Fruit fly (Drosophila melanogaster) whole organism, embryonic: ENCODE results near the gene CG31176.
A peak's percentile ranks its signal among the peaks of the same experiment; 100 is the strongest.

Experiments
- Adf1 ChIP-seq: fragments of 200-800 bp; sonication (Bioruptor generic); IDR thresholded peaks from 2 replicates; pipeline ENCODE4 v1.3.6; 2022; ENCODE audit warnings: missing biosample characterization, missing genetic modification characterization
- Blimp-1 ChIP-seq: fragments of 200-800 bp; sonication (Bioruptor generic); optimal IDR thresholded peaks from 3 replicates; lab custom pipeline; 2018; ENCODE audit warnings: missing biosample characterization, missing genetic modification characterization, mild to moderate bottlenecking, moderate library complexity, missing genetic modification reagents
- CG10431 ChIP-seq: fragments of 200-800 bp; sonication (Bioruptor generic); optimal IDR thresholded peaks from 3 replicates; lab custom pipeline; 2018; ENCODE audit warnings: missing biosample characterization, mild to moderate bottlenecking, missing genetic modification characterization
- CG13123 ChIP-seq: fragments of 200-800 bp; sonication (Bioruptor generic); optimal IDR thresholded peaks from 2 replicates; lab custom pipeline; 2016; ENCODE audit warnings: missing biosample characterization, missing genetic modification characterization
- CG14050 ChIP-seq: fragments of 200-800 bp; sonication (Bioruptor generic); IDR thresholded peaks from 3 replicates; pipeline ENCODE4 v1.3.6; 2022; ENCODE audit warnings: missing biosample characterization, missing genetic modification characterization
- CG14441 ChIP-seq: fragments of 200-800 bp; sonication (Bioruptor generic); IDR thresholded peaks from 2 replicates; pipeline ENCODE4 v1.3.6; 2022; ENCODE audit warnings: missing biosample characterization, missing genetic modification characterization
- CG14860 ChIP-seq: fragments of 200-800 bp; sonication (Bioruptor generic); IDR thresholded peaks from 3 replicates; pipeline ENCODE4 v1.3.6; 2022; ENCODE audit warnings: missing biosample characterization, missing genetic modification characterization; ENCODE audit not compliant: partially characterized antibody
- CG15601 ChIP-seq: fragments of 200-800 bp; sonication (Bioruptor generic); optimal IDR thresholded peaks from 3 replicates; lab custom pipeline; 2019; ENCODE audit warnings: missing biosample characterization, mild to moderate bottlenecking, missing genetic modification characterization, moderate library complexity
- CG16863 ChIP-seq: fragments of 200-800 bp; sonication (Bioruptor generic); optimal IDR thresholded peaks from 3 replicates; lab custom pipeline; 2016; ENCODE audit warnings: missing biosample characterization, missing genetic modification characterization
- CG17328 ChIP-seq: fragments of 200-800 bp; sonication (Bioruptor generic); IDR thresholded peaks from 2 replicates; pipeline ENCODE4 v1.3.6; 2022; ENCODE audit warnings: missing biosample characterization, missing genetic modification characterization
- CG1792 ChIP-seq: fragments of 200-800 bp; sonication (Bioruptor generic); optimal IDR thresholded peaks from 2 replicates; lab custom pipeline; 2016; ENCODE audit warnings: missing biosample characterization, missing genetic modification characterization
- CG18476 ChIP-seq: fragments of 200-800 bp; sonication (Bioruptor generic); optimal IDR thresholded peaks from 2 replicates; lab custom pipeline; 2016; ENCODE audit warnings: missing biosample characterization, mild to moderate bottlenecking, missing genetic modification characterization
- CG18619 ChIP-seq: fragments of 200-800 bp; sonication (Bioruptor generic); optimal IDR thresholded peaks from 3 replicates; lab custom pipeline; 2017; ENCODE audit warnings: missing biosample characterization, mild to moderate bottlenecking, missing genetic modification characterization
- CG2712 ChIP-seq: fragments of 200-800 bp; optimal IDR thresholded peaks from 3 replicates; lab custom pipeline; 2019; ENCODE audit warnings: missing biosample characterization, mild to moderate bottlenecking, missing genetic modification characterization, moderate library complexity
- CG31388 ChIP-seq: fragments of 200-800 bp; sonication (Bioruptor generic); optimal IDR thresholded peaks from 2 replicates; lab custom pipeline; 2016; ENCODE audit warnings: missing biosample characterization, missing genetic modification characterization
- CG4404 ChIP-seq: fragments of 200-800 bp; sonication (Bioruptor generic); IDR thresholded peaks from 2 replicates; pipeline ENCODE4 v1.3.6; 2022; ENCODE audit warnings: missing biosample characterization, missing genetic modification characterization
- CG4707 ChIP-seq: fragments of 200-800 bp; sonication (Bioruptor generic); optimal IDR thresholded peaks from 2 replicates; lab custom pipeline; 2018; ENCODE audit warnings: missing biosample characterization, mild to moderate bottlenecking, missing genetic modification characterization, moderate library complexity
- Dfd ChIP-seq, 2 experiments: fragments of >200 bp; optimal IDR thresholded peaks; 2 replicates each; lab custom pipeline; 2017; ENCODE audit warnings: missing biosample characterization in 2 of 2, missing genetic modification characterization in 2 of 2
- Dp ChIP-seq: fragments of 200-800 bp; sonication (Bioruptor generic); optimal IDR thresholded peaks from 2 replicates; lab custom pipeline; 2018; ENCODE audit warnings: missing biosample characterization, mild to moderate bottlenecking, missing genetic modification characterization, moderate library complexity
- Ets65A ChIP-seq: fragments of 200-800 bp; sonication (Bioruptor generic); peaks from one replicate; lab custom pipeline; 2016; ENCODE audit warnings: missing biosample characterization, missing genetic modification characterization
- Gsc ChIP-seq: fragments of 200-800 bp; sonication (Bioruptor generic); IDR thresholded peaks from 2 replicates; pipeline ENCODE4 v1.3.6; 2022; ENCODE audit warnings: missing biosample characterization, missing genetic modification characterization
- Hand ChIP-seq: fragments of 200-800 bp; sonication (Bioruptor generic); optimal IDR thresholded peaks from 2 replicates; lab custom pipeline; 2017; ENCODE audit warnings: mild to moderate bottlenecking, missing biosample characterization, missing genetic modification reagents, missing genetic modification characterization
- HmgZ ChIP-seq: fragments of 200-800 bp; sonication (Bioruptor generic); optimal IDR thresholded peaks from 2 replicates; lab custom pipeline; 2018; ENCODE audit warnings: missing biosample characterization, mild to moderate bottlenecking, missing genetic modification characterization
- Hmr ChIP-seq: fragments of 200-800 bp; sonication (Bioruptor generic); optimal IDR thresholded peaks from 3 replicates; lab custom pipeline; 2017; ENCODE audit warnings: mild to moderate bottlenecking, missing biosample characterization, missing genetic modification reagents, missing genetic modification characterization
- Hr51 ChIP-seq, 2 experiments: fragments of 200-800 bp; sonication (Bioruptor generic); optimal IDR thresholded peaks; 2 replicates in 1 of 2; 3 replicates in 1 of 2; lab custom pipeline; 2016 to 2018; ENCODE audit warnings: missing biosample characterization in 2 of 2, missing genetic modification characterization in 2 of 2, mild to moderate bottlenecking in 1 of 2, moderate library complexity in 1 of 2
- Sin3A ChIP-seq: fragments of >200 bp; optimal IDR thresholded peaks from 2 replicates; lab custom pipeline; 2018
- cg ChIP-seq: fragments of 200-800 bp; sonication (Bioruptor generic); optimal IDR thresholded peaks from 3 replicates; lab custom pipeline; 2019; ENCODE audit warnings: missing biosample characterization, mild to moderate bottlenecking, missing genetic modification characterization, moderate library complexity
- crol ChIP-seq: fragments of 200-800 bp; sonication (Bioruptor generic); IDR thresholded peaks from 2 replicates; pipeline ENCODE4 v1.3.6; 2022; ENCODE audit warnings: missing biosample characterization, missing genetic modification characterization
- cwo ChIP-seq: fragments of 200-800 bp; sonication (Bioruptor generic); optimal IDR thresholded peaks from 3 replicates; lab custom pipeline; 2017; ENCODE audit warnings: missing biosample characterization, missing genetic modification characterization, mild to moderate bottlenecking, moderate library complexity, missing genetic modification reagents
- esg ChIP-seq: fragments of 200-800 bp; sonication (Bioruptor generic); conservative IDR thresholded peaks from 2 replicates; pipeline ENCODE4 v1.3.6; 2022; ENCODE audit warnings: missing biosample characterization, missing genetic modification characterization
- gem ChIP-seq: fragments of 200-800 bp; sonication (Bioruptor generic); optimal IDR thresholded peaks from 2 replicates; lab custom pipeline; 2019; ENCODE audit warnings: missing biosample characterization, mild to moderate bottlenecking, missing genetic modification characterization, moderate library complexity
- hbn ChIP-seq: fragments of 200-800 bp; sonication (Bioruptor generic); IDR thresholded peaks from 2 replicates; pipeline ENCODE4 v1.3.6; 2022; ENCODE audit warnings: missing biosample characterization, missing genetic modification characterization; ENCODE audit not compliant: partially characterized antibody
- jing ChIP-seq: fragments of 200-800 bp; sonication (Bioruptor generic); optimal IDR thresholded peaks from 2 replicates; lab custom pipeline; 2018; ENCODE audit warnings: missing biosample characterization, mild to moderate bottlenecking, missing genetic modification characterization
- kni ChIP-seq: fragments of 200-800 bp; sonication (Bioruptor generic); optimal IDR thresholded peaks from 3 replicates; lab custom pipeline; 2017; ENCODE audit warnings: mild to moderate bottlenecking, missing biosample characterization, missing genetic modification reagents, missing genetic modification characterization
- mam ChIP-seq: fragments of 200-800 bp; sonication (Bioruptor generic); optimal IDR thresholded peaks from 3 replicates; lab custom pipeline; 2016; ENCODE audit warnings: missing biosample characterization, missing genetic modification characterization
- nerfin-1 ChIP-seq: fragments of 200-800 bp; sonication (Bioruptor generic); optimal IDR thresholded peaks from 3 replicates; lab custom pipeline; 2019; ENCODE audit warnings: missing biosample characterization, mild to moderate bottlenecking, missing genetic modification characterization, moderate library complexity
- p53 ChIP-seq: fragments of 200-800 bp; sonication (Bioruptor generic); optimal IDR thresholded peaks from 2 replicates; lab custom pipeline; 2016; ENCODE audit warnings: missing biosample characterization, missing genetic modification characterization
- pan ChIP-seq, 4 experiments: fragments of >200 bp in 3 of 4; fragments of 200-800 bp in 1 of 4; sonication (Bioruptor generic) in 1 of 4; optimal IDR thresholded peaks in 3 of 4; IDR thresholded peaks in 1 of 4; 2 replicates each; pipeline versions ENCODE4 v1.3.6 to Lab custom; 2017 to 2022; ENCODE audit warnings: missing biosample characterization in 2 of 4, missing genetic modification characterization in 2 of 4, mixed read lengths in 1 of 4
- pzg ChIP-seq: fragments of 200-800 bp; sonication (Bioruptor generic); optimal IDR thresholded peaks from 3 replicates; lab custom pipeline; 2018; ENCODE audit warnings: missing biosample characterization, mild to moderate bottlenecking, missing genetic modification characterization, moderate library complexity
- row ChIP-seq: fragments of 200-800 bp; sonication (Bioruptor generic); IDR thresholded peaks from 3 replicates; pipeline ENCODE4 v1.3.6; 2022; ENCODE audit warnings: missing biosample characterization, missing genetic modification characterization
- run ChIP-seq: fragments of 200-800 bp; sonication (Bioruptor generic); optimal IDR thresholded peaks from 3 replicates; lab custom pipeline; 2018; ENCODE audit warnings: missing biosample characterization, mild to moderate bottlenecking, missing genetic modification characterization
- salm ChIP-seq: fragments of 200-800 bp; sonication (Bioruptor generic); optimal IDR thresholded peaks from 2 replicates; lab custom pipeline; 2018; ENCODE audit warnings: missing biosample characterization, mild to moderate bottlenecking, missing genetic modification characterization
- tin ChIP-seq: fragments of 200-800 bp; sonication (Bioruptor generic); optimal IDR thresholded peaks from 3 replicates; lab custom pipeline; 2016; ENCODE audit warnings: missing biosample characterization, missing genetic modification characterization
- unpg ChIP-seq: fragments of 200-800 bp; sonication (Bioruptor generic); optimal IDR thresholded peaks from 3 replicates; lab custom pipeline; 2018; ENCODE audit warnings: missing biosample characterization, mild to moderate bottlenecking, missing genetic modification characterization, moderate library complexity
- vvl ChIP-seq: fragments of 200-800 bp; sonication (Bioruptor generic); IDR thresholded peaks from 2 replicates; pipeline ENCODE4 v1.3.6; 2022; ENCODE audit warnings: missing biosample characterization, missing genetic modification characterization
- zen2 ChIP-seq: fragments of 200-800 bp; sonication (Bioruptor generic); IDR thresholded peaks from 3 replicates; pipeline ENCODE4 v1.3.6; 2022; ENCODE audit warnings: missing biosample characterization, missing genetic modification characterization; ENCODE audit not compliant: partially characterized antibody

The CG31176 gene

dm6 chr3R:21700458-21700857 is 19.0 kb downstream of the CG31176 start:
- no peak for TF ChIP-seq hbn (GFP tag; lab: Robert Waterston, UW)
- TF ChIP-seq Dp (GFP tag; lab: Kevin White, UChicago), result no peak
- TF ChIP-seq pan (optimal IDR thresholded peaks at IDR 0.05; lab: Kevin White, UChicago), result no peak
- TF ChIP-seq pan (GFP tag; optimal IDR thresholded peaks at IDR 0.05 in 1 of 2, IDR thresholded peaks at IDR 0.05 in 1 of 2), result peak in 1 of 2 experiments; percentile 8
- no peak for TF ChIP-seq unpg (GFP tag; lab: Kevin White, UChicago)
- TF ChIP-seq CG2712, result no peak
- no peak for TF ChIP-seq cwo (GFP tag; lab: Kevin White, UChicago)
- no peak for TF ChIP-seq CG14441 (GFP tag; lab: Robert Waterston, UW)
- no peak for TF ChIP-seq CG18476 (GFP tag; lab: Kevin White, UChicago)
- TF ChIP-seq gem (tag; lab: Kevin White, UChicago), result no peak
- TF ChIP-seq CG13123 (GFP tag; lab: Kevin White, UChicago), result no peak
- TF ChIP-seq Dfd (GFP tag; optimal IDR thresholded peaks at IDR 0.05; lab: Kevin White, UChicago), result no peak
- no peak for TF ChIP-seq CG18619 (GFP tag; lab: Kevin White, UChicago)
- TF ChIP-seq zen2, result no peak
- peak; percentile 17; the same call in 1 of the 2 replicates for TF ChIP-seq crol (GFP tag; lab: Robert Waterston, UW)
- no peak for TF ChIP-seq row (GFP tag; lab: Robert Waterston, UW)
- TF ChIP-seq jing (GFP tag; lab: Kevin White, UChicago), result no peak
- no peak for TF ChIP-seq pzg (GFP tag; lab: Kevin White, UChicago)
- TF ChIP-seq tin (GFP tag; lab: Kevin White, UChicago), result no peak
- no peak for TF ChIP-seq esg (GFP tag; lab: Robert Waterston, UW)
- TF ChIP-seq Hand (GFP tag; lab: Kevin White, UChicago), result no peak
- TF ChIP-seq CG14860 (GFP tag; lab: Robert Waterston, UW), result no peak
- no peak for TF ChIP-seq CG4707 (GFP tag; lab: Kevin White, UChicago)
- peak; percentile 55 for TF ChIP-seq Ets65A (GFP tag; lab: Kevin White, UChicago)
- TF ChIP-seq Gsc (GFP tag; lab: Robert Waterston, UW), result no peak
- TF ChIP-seq salm (tag; lab: Kevin White, UChicago), result no peak
- no peak for TF ChIP-seq CG4404 (GFP tag; lab: Robert Waterston, UW)
- TF ChIP-seq nerfin-1 (tag; lab: Kevin White, UChicago), result no peak
- TF ChIP-seq CG15601 (tag; lab: Kevin White, UChicago), result no peak
- TF ChIP-seq mam (GFP tag; lab: Kevin White, UChicago), result no peak
- TF ChIP-seq Blimp-1 (GFP tag; lab: Kevin White, UChicago), result peak; percentile 93
- TF ChIP-seq Hmr, result no peak
- no peak for TF ChIP-seq CG10431 (GFP tag; lab: Kevin White, UChicago)
- no peak for TF ChIP-seq Adf1 (GFP tag; lab: Robert Waterston, UW)
- TF ChIP-seq p53, result no peak
- no peak for TF ChIP-seq Sin3A
- TF ChIP-seq kni (GFP tag; lab: Kevin White, UChicago), result peak; percentile 6
- TF ChIP-seq CG16863 (GFP tag; lab: Kevin White, UChicago), result no peak
- no peak for TF ChIP-seq Hr51 (GFP tag; optimal IDR thresholded peaks at IDR 0.05; lab: Kevin White, UChicago)
- no peak for TF ChIP-seq CG14050 (GFP tag; lab: Robert Waterston, UW)
- no peak for TF ChIP-seq cg (GFP tag; lab: Kevin White, UChicago)
- no peak for TF ChIP-seq CG1792
- no peak for TF ChIP-seq HmgZ (tag; lab: Kevin White, UChicago)
- TF ChIP-seq run (tag; lab: Kevin White, UChicago), result no peak
- 0 out of 2 replicates have a peak, but pooled peaks have one; percentile 9 for TF ChIP-seq vvl (GFP tag; lab: Robert Waterston, UW)
- TF ChIP-seq CG31388 (GFP tag; lab: Kevin White, UChicago), result no peak
- no peak for TF ChIP-seq CG17328 (GFP tag; lab: Robert Waterston, UW)
